Worm (Caenorhabditis elegans): ENCODE measurements around the gene fbxb-63.

fbxb-63 gene

ce11 chrV:19306906-19307305 is 3.4 kb upstream of the fbxb-63 start, which contains the start of gene F55C9.15:
Gene F55C9.15, minus strand, starts transcription at chrV:19307006.
- TF ChIP-seq elt-2 (tag; optimal IDR thresholded peaks at IDR 0.05) (no peak), nhr-11 (tag; optimal IDR thresholded peaks at IDR 0.05) (no peak), fkh-2 (tag; optimal IDR thresholded peaks at IDR 0.05) (no peak), unc-62 (GFP tag; optimal IDR thresholded peaks at IDR 0.05) (no peak), zag-1 (tag; optimal IDR thresholded peaks at IDR 0.05) (no peak), skn-1 (tag; optimal IDR thresholded peaks at IDR 0.05) (no peak), daf-12 (tag; optimal IDR thresholded peaks at IDR 0.05) (no peak), elt-1 (tag; optimal IDR thresholded peaks at IDR 0.05) (no peak), ceh-9 (tag; optimal IDR thresholded peaks at IDR 0.05) (no peak), fkh-10 (GFP tag; optimal IDR thresholded peaks at IDR 0.05) (no peak), lin-15B (tag; optimal IDR thresholded peaks at IDR 0.05) (no peak), nhr-67 (tag; optimal IDR thresholded peaks at IDR 0.05) (no peak), ceh-82 (tag; optimal IDR thresholded peaks at IDR 0.05) (no peak), jun-1 (tag; optimal IDR thresholded peaks at IDR 0.05) (no peak), tbx-2 (tag; optimal IDR thresholded peaks at IDR 0.05) (no peak)

DNA sequence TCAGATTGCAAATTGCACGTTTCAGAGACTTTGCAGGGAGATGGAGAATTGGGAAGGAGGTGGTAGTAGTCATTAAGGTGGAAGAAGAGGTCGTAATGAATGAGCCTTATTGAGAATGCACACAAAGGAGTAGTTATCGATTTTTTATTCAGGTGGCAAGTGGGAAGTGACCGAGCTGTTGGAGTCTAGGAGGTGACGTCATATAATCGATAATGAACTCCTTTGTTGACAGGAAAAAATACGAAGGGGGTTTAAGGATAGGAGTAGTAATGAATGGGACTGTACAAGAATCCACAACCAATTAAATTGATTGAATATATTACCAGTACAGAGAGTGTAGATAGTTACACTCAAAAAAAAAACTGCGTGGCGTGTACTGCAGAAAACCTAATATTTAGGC is 1.6 kb downstream of the fbxb-63 start, which contains the start of gene fbxb-62:
fbxb-62 (minus strand) TSS at position 101 of the 400 bp plus-strand sequence.
- TF ChIP-seq nhr-23 (tag; optimal IDR thresholded peaks at IDR 0.05), result no peak
- no peak for TF ChIP-seq jun-1 (tag; optimal IDR thresholded peaks at IDR 0.05)
- no peak for TF ChIP-seq ceh-16 (tag; optimal IDR thresholded peaks at IDR 0.05)
- TF ChIP-seq nhr-237 (tag; optimal IDR thresholded peaks at IDR 0.05), result no peak
- no peak for TF ChIP-seq ztf-4 (tag; optimal IDR thresholded peaks at IDR 0.05)
- no peak for TF ChIP-seq nhr-25 (tag; optimal IDR thresholded peaks at IDR 0.05)
- no peak for TF ChIP-seq nhr-11 (tag; optimal IDR thresholded peaks at IDR 0.05)
- no peak for TF ChIP-seq mdl-1 (tag; optimal IDR thresholded peaks at IDR 0.05)
- no peak for TF ChIP-seq ceh-82 (tag; optimal IDR thresholded peaks at IDR 0.05)
- no peak for TF ChIP-seq tbx-2 (tag; optimal IDR thresholded peaks at IDR 0.05)
- no peak for TF ChIP-seq ceh-9 (tag; optimal IDR thresholded peaks at IDR 0.05)
- no peak for TF ChIP-seq ama-1 (optimal IDR thresholded peaks at IDR 0.05)
- no peak for TF ChIP-seq nhr-43 (tag; optimal IDR thresholded peaks at IDR 0.05; ENCODE audit: poor library complexity, severe bottlenecking)
- no peak for TF ChIP-seq fkh-10 (GFP tag; optimal IDR thresholded peaks at IDR 0.05)
- no peak for TF ChIP-seq ztf-11 (tag; optimal IDR thresholded peaks at IDR 0.05)
- no peak for TF ChIP-seq nhr-12 (tag; optimal IDR thresholded peaks at IDR 0.05)
- TF ChIP-seq lin-15B (tag; optimal IDR thresholded peaks at IDR 0.05), result no peak
- no peak for TF ChIP-seq sea-2 (GFP tag; optimal IDR thresholded peaks at IDR 0.05)
- no peak for TF ChIP-seq ceh-28 (tag; optimal IDR thresholded peaks at IDR 0.05)

- TF ChIP-seq snpc-4 (tag; optimal IDR thresholded peaks at IDR 0.05), result no peak
Measured at ce11 chrV:19299262-19299661, 4.3 kb downstream of the fbxb-63 start, which contains the start of gene F55C9.14. Gene F55C9.14, plus strand, starts transcription at chrV:19299562.

DNA sequence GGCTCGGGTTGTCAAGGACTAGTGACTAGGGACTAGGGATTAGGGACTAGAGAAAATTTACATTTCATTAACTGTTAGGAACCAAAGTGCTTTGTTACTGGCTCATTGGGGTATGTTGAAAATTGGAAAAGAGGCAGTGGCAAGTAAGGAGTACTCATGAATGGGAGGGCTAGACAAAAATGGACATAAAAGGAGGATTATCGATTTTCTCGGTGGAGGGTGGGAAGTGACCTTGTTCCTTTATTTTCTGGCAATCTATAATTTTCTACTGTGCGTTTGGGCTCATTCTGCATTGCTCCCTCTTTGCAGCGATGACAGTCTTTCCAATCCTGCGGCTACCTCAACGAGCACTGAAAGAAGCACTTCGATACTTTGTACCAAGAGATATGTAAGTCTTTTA is 6.0 kb downstream of the fbxb-63 start, which contains the start of gene fbxb-60:
fbxb-60 (plus strand) TSS at position 301 of the 400 bp plus-strand sequence.
- TF ChIP-seq fos-1 (tag; optimal IDR thresholded peaks at IDR 0.05) (no peak), jun-1 (tag; optimal IDR thresholded peaks at IDR 0.05) (no peak), lin-39 (tag; optimal IDR thresholded peaks at IDR 0.05) (no peak), ceh-82 (tag; optimal IDR thresholded peaks at IDR 0.05) (no peak), mdl-1 (tag; optimal IDR thresholded peaks at IDR 0.05) (no peak), eor-1 (tag; optimal IDR thresholded peaks at IDR 0.05) (no peak), zag-1 (tag; optimal IDR thresholded peaks at IDR 0.05) (no peak), nhr-25 (tag; optimal IDR thresholded peaks at IDR 0.05) (no peak), lsy-12 (tag; optimal IDR thresholded peaks at IDR 0.05) (no peak), daf-12 (tag; optimal IDR thresholded peaks at IDR 0.05) (no peak), nhr-77 (tag; optimal IDR thresholded peaks at IDR 0.05) (no peak), ceh-16 (tag; optimal IDR thresholded peaks at IDR 0.05) (no peak)

DNA sequence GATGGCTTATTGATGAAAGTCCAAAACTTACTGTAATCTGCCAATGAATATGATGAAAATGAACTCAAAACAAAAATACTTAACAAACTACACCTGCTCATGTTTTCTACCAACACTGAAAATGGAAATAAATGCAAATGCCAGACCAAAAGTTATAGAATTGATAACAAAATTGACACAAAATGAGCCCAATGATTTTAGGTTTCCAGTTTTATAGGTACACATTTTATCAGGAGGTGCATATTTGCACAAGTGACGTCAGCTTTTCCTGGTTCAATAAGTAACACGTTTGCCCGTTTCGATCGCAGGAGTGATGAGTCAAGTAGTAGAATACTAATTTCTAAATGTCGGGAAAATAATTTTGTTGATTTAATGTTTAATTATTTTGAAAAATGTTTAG is 6.8 kb downstream of the fbxb-63 start, which contains the start of gene F55C9.6:
F55C9.6 (minus strand) TSS at position 101 of the 400 bp plus-strand sequence.
- TF ChIP-seq egl-5 (tag; optimal IDR thresholded peaks at IDR 0.05), result no peak

DNA sequence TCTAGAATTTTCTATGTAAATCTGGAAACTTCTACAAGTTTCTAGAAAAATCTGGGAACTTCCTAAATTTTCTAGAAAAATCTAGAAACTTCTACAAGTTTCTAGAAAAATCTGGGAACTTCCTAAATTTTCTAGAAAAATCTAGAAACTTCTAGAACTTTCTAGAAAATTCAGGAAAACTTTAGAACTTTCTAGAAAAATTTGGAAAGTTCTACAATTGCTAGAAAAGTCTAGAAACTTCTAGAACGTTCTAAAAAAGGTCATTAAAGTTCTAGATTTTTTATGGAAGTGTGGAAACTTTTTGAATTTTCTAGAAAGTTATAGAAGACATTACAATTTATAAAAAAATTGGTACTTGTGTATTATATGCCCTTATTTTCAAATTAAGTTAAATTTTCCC is 10.5 kb downstream of the fbxb-63 start, which contains the start of gene F55C9.5:
F55C9.5 (minus strand) TSS at position 101 of the 400 bp plus-strand sequence.
- TF ChIP-seq lin-39 (tag; optimal IDR thresholded peaks at IDR 0.05), result no peak
